Fruit fly (Drosophila melanogaster) whole organism, embryonic: ENCODE results near the gene CatB.

Experiments used
- CG10366 ChIP-seq: fragments of 200-800 bp; sonication (Bioruptor generic); IDR thresholded peaks from 2 replicates; pipeline ENCODE4 v1.3.6; 2022; ENCODE audit warnings: missing biosample characterization, missing genetic modification characterization
- CG11247 ChIP-seq: fragments of 200-800 bp; sonication (Bioruptor generic); IDR thresholded peaks from 2 replicates; pipeline ENCODE4 v1.3.6; 2022; ENCODE audit warnings: missing biosample characterization, missing genetic modification characterization
- CG12744 ChIP-seq: fragments of 200-800 bp; sonication (Bioruptor generic); optimal IDR thresholded peaks from 2 replicates; lab custom pipeline; 2016; ENCODE audit warnings: missing biosample characterization, missing genetic modification characterization
- CG13775 ChIP-seq: fragments of 200-800 bp; sonication (Bioruptor generic); optimal IDR thresholded peaks from 3 replicates; lab custom pipeline; 2017; ENCODE audit warnings: missing biosample characterization, mild to moderate bottlenecking, missing genetic modification characterization
- CG13894 ChIP-seq: fragments of 200-800 bp; sonication (Bioruptor generic); optimal IDR thresholded peaks from 3 replicates; lab custom pipeline; 2018; ENCODE audit warnings: missing biosample characterization, mild to moderate bottlenecking, missing genetic modification characterization, moderate library complexity
- CG14014 ChIP-seq: fragments of 200-800 bp; sonication (Bioruptor generic); IDR thresholded peaks from 2 replicates; pipeline ENCODE4 v1.3.6; 2022; ENCODE audit warnings: missing biosample characterization, missing genetic modification characterization
- CG15073 ChIP-seq: fragments of 200-800 bp; sonication (Bioruptor generic); optimal IDR thresholded peaks from 2 replicates; lab custom pipeline; 2016; ENCODE audit warnings: missing biosample characterization, missing genetic modification characterization
- CG16815 ChIP-seq: fragments of 200-800 bp; sonication (Bioruptor generic); optimal IDR thresholded peaks from 3 replicates; lab custom pipeline; 2017; ENCODE audit warnings: missing biosample characterization, mild to moderate bottlenecking, missing genetic modification characterization
- CG17568 ChIP-seq: fragments of 200-800 bp; sonication (Bioruptor generic); optimal IDR thresholded peaks from 2 replicates; lab custom pipeline; 2018; ENCODE audit warnings: missing biosample characterization, mild to moderate bottlenecking, missing genetic modification characterization, moderate library complexity
- CG17612 ChIP-seq: fragments of 200-800 bp; sonication (Bioruptor generic); IDR thresholded peaks from 2 replicates; pipeline ENCODE4 v1.3.6; 2022; ENCODE audit warnings: missing biosample characterization, missing genetic modification characterization
- CG18262 ChIP-seq: fragments of 200-800 bp; optimal IDR thresholded peaks from 3 replicates; lab custom pipeline; 2019; ENCODE audit warnings: missing biosample characterization, mild to moderate bottlenecking, missing genetic modification characterization, moderate library complexity
- CG1832 ChIP-seq: fragments of 200-800 bp; sonication (Bioruptor generic); optimal IDR thresholded peaks from 2 replicates; lab custom pipeline; 2017; ENCODE audit warnings: missing biosample characterization, mild to moderate bottlenecking, missing genetic modification characterization, inconsistent platforms
- CG2199 ChIP-seq: fragments of 200-800 bp; sonication (Bioruptor generic); IDR thresholded peaks from 3 replicates; pipeline ENCODE4 v1.3.6; 2022; ENCODE audit warnings: missing biosample characterization, missing genetic modification characterization
- CG3065 ChIP-seq: fragments of 200-800 bp; sonication (Bioruptor generic); optimal IDR thresholded peaks from 2 replicates; lab custom pipeline; 2016; ENCODE audit warnings: missing biosample characterization, missing genetic modification characterization
- CG32772 ChIP-seq: fragments of 200-800 bp; sonication (Bioruptor generic); IDR thresholded peaks from 2 replicates; pipeline ENCODE4 v1.3.6; 2022; ENCODE audit warnings: missing biosample characterization, missing genetic modification characterization
- CG3726 ChIP-seq: fragments of 200-800 bp; sonication (Bioruptor generic); IDR thresholded peaks from 3 replicates; pipeline ENCODE4, ENCODE4 v1.3.6; 2022; ENCODE audit warnings: missing biosample characterization, missing genetic modification characterization
- CG42726 ChIP-seq: fragments of 200-800 bp; sonication (Bioruptor generic); IDR thresholded peaks from 2 replicates; pipeline ENCODE4 v1.3.6; 2022; ENCODE audit warnings: missing biosample characterization, missing genetic modification characterization; ENCODE audit not compliant: partially characterized antibody
- CG6272 ChIP-seq: fragments of 200-800 bp; sonication (Bioruptor generic); IDR thresholded peaks from 2 replicates; pipeline ENCODE4 v1.3.6; 2022; ENCODE audit warnings: missing biosample characterization, missing genetic modification characterization
- CG7556 ChIP-seq: fragments of 200-800 bp; sonication (Bioruptor generic); optimal IDR thresholded peaks from 2 replicates; lab custom pipeline; 2017; ENCODE audit warnings: missing biosample characterization, mild to moderate bottlenecking, missing genetic modification characterization
- CG7745 ChIP-seq: fragments of 200-800 bp; sonication (Bioruptor generic); optimal IDR thresholded peaks from 2 replicates; lab custom pipeline; 2018; ENCODE audit warnings: missing biosample characterization, mild to moderate bottlenecking, missing genetic modification characterization, moderate library complexity
- CG7786 ChIP-seq: fragments of 200-800 bp; sonication (Bioruptor generic); optimal IDR thresholded peaks from 2 replicates; lab custom pipeline; 2016; ENCODE audit warnings: missing biosample characterization, missing genetic modification characterization
- CG7963 ChIP-seq: fragments of 200-800 bp; sonication (Bioruptor generic); IDR thresholded peaks from 3 replicates; pipeline ENCODE4 v1.3.6; 2022; ENCODE audit warnings: missing biosample characterization, missing genetic modification characterization; ENCODE audit not compliant: partially characterized antibody
- CG7987 ChIP-seq: fragments of 200-800 bp; sonication (Bioruptor generic); optimal IDR thresholded peaks from 2 replicates; lab custom pipeline; 2018; ENCODE audit warnings: missing biosample characterization, mild to moderate bottlenecking, missing genetic modification characterization, moderate library complexity
- Dbx ChIP-seq: fragments of 200-800 bp; sonication (Bioruptor generic); IDR thresholded peaks from 3 replicates; pipeline ENCODE4 v1.3.6; 2022; ENCODE audit warnings: missing biosample characterization, missing genetic modification characterization
- Dfd ChIP-seq, 2 experiments: fragments of >200 bp; optimal IDR thresholded peaks; 2 replicates each; lab custom pipeline; 2017; ENCODE audit warnings: missing biosample characterization in 2 of 2, missing genetic modification characterization in 2 of 2
- ERR ChIP-seq: fragments of 200-800 bp; sonication (Bioruptor generic); optimal IDR thresholded peaks from 2 replicates; lab custom pipeline; 2016; ENCODE audit warnings: missing biosample characterization, missing genetic modification characterization
- Eip74EF ChIP-seq, 2 experiments: fragments of 200-800 bp in 1 of 2; fragments of >200 bp in 1 of 2; sonication (Bioruptor generic) in 1 of 2; optimal IDR thresholded peaks; 2 replicates each; lab custom pipeline; 2017 to 2019; ENCODE audit warnings: missing biosample characterization in 2 of 2, missing genetic modification characterization in 2 of 2, mild to moderate bottlenecking in 1 of 2, moderate library complexity in 1 of 2
- GATAe ChIP-seq: fragments of 200-800 bp; sonication (Bioruptor generic); conservative IDR thresholded peaks from 2 replicates; pipeline ENCODE4 v1.3.6; 2022; ENCODE audit warnings: missing biosample characterization, missing genetic modification characterization
- Hey ChIP-seq: fragments of 200-800 bp; sonication (Bioruptor generic); optimal IDR thresholded peaks from 3 replicates; lab custom pipeline; 2018; ENCODE audit warnings: missing biosample characterization, mild to moderate bottlenecking, missing genetic modification characterization
- Hr39 ChIP-seq: fragments of >200 bp; optimal IDR thresholded peaks from 2 replicates; lab custom pipeline; 2017
- Hr51 ChIP-seq, 2 experiments: fragments of 200-800 bp; sonication (Bioruptor generic); optimal IDR thresholded peaks; 2 replicates in 1 of 2; 3 replicates in 1 of 2; lab custom pipeline; 2016 to 2018; ENCODE audit warnings: missing biosample characterization in 2 of 2, missing genetic modification characterization in 2 of 2, mild to moderate bottlenecking in 1 of 2, moderate library complexity in 1 of 2
- Max ChIP-seq: fragments of 200-800 bp; sonication (Bioruptor generic); optimal IDR thresholded peaks from 2 replicates; lab custom pipeline; 2016; ENCODE audit warnings: missing biosample characterization, mild to moderate bottlenecking, missing genetic modification characterization
- NK7.1 ChIP-seq: fragments of 200-800 bp; sonication (Bioruptor generic); optimal IDR thresholded peaks from 3 replicates; lab custom pipeline; 2016; ENCODE audit warnings: missing biosample characterization, missing genetic modification characterization
- PHDP ChIP-seq: fragments of 200-800 bp; sonication (Bioruptor generic); optimal IDR thresholded peaks from 3 replicates; lab custom pipeline; 2018; ENCODE audit warnings: missing biosample characterization, mild to moderate bottlenecking, missing genetic modification characterization, moderate library complexity
- Pdp1 ChIP-seq, 2 experiments: fragments of 200-800 bp; sonication (Bioruptor generic); optimal IDR thresholded peaks; 3 replicates each; lab custom pipeline; 2016; ENCODE audit warnings: missing biosample characterization in 2 of 2, missing genetic modification characterization in 2 of 2, mild to moderate bottlenecking in 1 of 2, moderate library complexity in 1 of 2
- Sin3A ChIP-seq: fragments of >200 bp; optimal IDR thresholded peaks from 2 replicates; lab custom pipeline; 2018
- TFAM ChIP-seq: fragments of 200-800 bp; sonication (Bioruptor generic); optimal IDR thresholded peaks from 2 replicates; lab custom pipeline; 2017; ENCODE audit warnings: missing biosample characterization, missing genetic modification characterization, inconsistent platforms
- aop ChIP-seq: fragments of 200-800 bp; sonication (Bioruptor generic); IDR thresholded peaks from 2 replicates; pipeline ENCODE4 v1.3.6; 2022; ENCODE audit warnings: missing biosample characterization, missing genetic modification characterization
- bowl ChIP-seq: fragments of 200-800 bp; sonication (Bioruptor generic); IDR thresholded peaks from 2 replicates; pipeline ENCODE4 v1.3.6; 2022; ENCODE audit warnings: missing biosample characterization, missing genetic modification characterization
- cas ChIP-seq: fragments of 200-800 bp; sonication (Bioruptor generic); IDR thresholded peaks from 2 replicates; pipeline ENCODE4 v1.3.6; 2022; ENCODE audit warnings: missing biosample characterization, missing genetic modification characterization
- ewg ChIP-seq: fragments of 200-800 bp; sonication (Bioruptor generic); optimal IDR thresholded peaks from 3 replicates; lab custom pipeline; 2017; ENCODE audit warnings: mild to moderate bottlenecking, missing biosample characterization, missing genetic modification reagents, missing genetic modification characterization
- fru ChIP-seq: fragments of >200 bp; optimal IDR thresholded peaks from 2 replicates; lab custom pipeline; 2017
- ham ChIP-seq: fragments of 200-800 bp; sonication (Bioruptor generic); IDR thresholded peaks from 2 replicates; pipeline ENCODE4 v1.3.6; 2022; ENCODE audit warnings: missing biosample characterization, missing genetic modification characterization
- inv ChIP-seq: fragments of 200-800 bp; sonication (Bioruptor generic); IDR thresholded peaks from 2 replicates; pipeline ENCODE4 v1.3.6; 2022; ENCODE audit warnings: missing biosample characterization, missing genetic modification characterization; ENCODE audit not compliant: partially characterized antibody
- jigr1 ChIP-seq: fragments of 200-800 bp; sonication (Bioruptor generic); IDR thresholded peaks from 3 replicates; pipeline ENCODE4 v1.3.6; 2022; ENCODE audit warnings: missing biosample characterization, missing genetic modification characterization
- kni ChIP-seq: fragments of 200-800 bp; sonication (Bioruptor generic); optimal IDR thresholded peaks from 3 replicates; lab custom pipeline; 2017; ENCODE audit warnings: mild to moderate bottlenecking, missing biosample characterization, missing genetic modification reagents, missing genetic modification characterization
- row ChIP-seq: fragments of 200-800 bp; sonication (Bioruptor generic); IDR thresholded peaks from 3 replicates; pipeline ENCODE4 v1.3.6; 2022; ENCODE audit warnings: missing biosample characterization, missing genetic modification characterization
- slbo ChIP-seq: fragments of 200-800 bp; sonication (Bioruptor generic); IDR thresholded peaks from 2 replicates; pipeline ENCODE4 v1.3.6; 2022; ENCODE audit warnings: missing biosample characterization, missing genetic modification characterization
- sna ChIP-seq: fragments of 200-800 bp; sonication (Bioruptor generic); IDR thresholded peaks from 2 replicates; pipeline ENCODE4 v1.3.6; 2022; ENCODE audit warnings: missing biosample characterization, missing genetic modification characterization; ENCODE audit not compliant: partially characterized antibody
- vnd ChIP-seq: fragments of 200-800 bp; sonication (Bioruptor generic); IDR thresholded peaks from 3 replicates; pipeline ENCODE4 v1.3.6; 2022; ENCODE audit warnings: missing biosample characterization, missing genetic modification characterization; ENCODE audit not compliant: partially characterized antibody
- yki ChIP-seq: fragments of >200 bp; optimal IDR thresholded peaks from 3 replicates; lab custom pipeline; 2018
- zf30C ChIP-seq: fragments of 200-800 bp; sonication (Bioruptor generic); optimal IDR thresholded peaks from 3 replicates; lab custom pipeline; 2018; ENCODE audit warnings: missing biosample characterization, mild to moderate bottlenecking, missing genetic modification characterization

The CatB gene

dm6 chr2L:8735572-8735996, 30.2 kb downstream of the CatB start (continued):
- no peak for TF ChIP-seq CG3726 (GFP tag; lab: Robert Waterston, UW)
- TF ChIP-seq CG7745 (tag; lab: Kevin White, UChicago) = no peak
- TF ChIP-seq CG17612 (GFP tag; lab: Robert Waterston, UW) = no peak
- TF ChIP-seq CG32772 (GFP tag; lab: Robert Waterston, UW) = no peak
- TF ChIP-seq cas (GFP tag; lab: Robert Waterston, UW) = no peak
- TF ChIP-seq CG1832 = no peak
- TF ChIP-seq yki (lab: Kevin White, UChicago) = peak; percentile 31
- TF ChIP-seq GATAe (GFP tag; lab: Robert Waterston, UW) = no peak
- no peak for TF ChIP-seq zf30C (GFP tag; lab: Kevin White, UChicago)
- TF ChIP-seq CG7963 (GFP tag; lab: Robert Waterston, UW) = no peak
- peak; percentile 44; the same call in 1 of the 2 replicates for TF ChIP-seq CG14014 (GFP tag; lab: Robert Waterston, UW)
- no peak for TF ChIP-seq Max
- peak; percentile 70 for TF ChIP-seq CG7987 (GFP tag; lab: Kevin White, UChicago)
- peak; percentile 91; the same call in 1 of the 3 replicates for TF ChIP-seq CG2199
- no peak for TF ChIP-seq Hr39
- no peak for TF ChIP-seq CG7556 (GFP tag; lab: Kevin White, UChicago)
- TF ChIP-seq CG10366 (GFP tag; lab: Robert Waterston, UW) = no peak
- no peak for TF ChIP-seq CG13775 (GFP tag; lab: Kevin White, UChicago)
- TF ChIP-seq CG15073 (GFP tag; lab: Kevin White, UChicago) = no peak
- TF ChIP-seq CG12744 (GFP tag; lab: Kevin White, UChicago) = no peak
- TF ChIP-seq CG17568 (GFP tag; lab: Kevin White, UChicago) = no peak
- TF ChIP-seq CG7786 (GFP tag; lab: Kevin White, UChicago) = no peak
- peak; percentile 69 for TF ChIP-seq CG42726
- TF ChIP-seq fru = no peak
- TF ChIP-seq bowl (GFP tag; lab: Robert Waterston, UW) = peak; percentile 62; the same call in 1 of the 2 replicates
- TF ChIP-seq CG6272 (GFP tag; lab: Robert Waterston, UW) = no peak
- TF ChIP-seq kni = peak; percentile 1
- no peak for TF ChIP-seq jigr1
- TF ChIP-seq CG11247 (GFP tag; lab: Robert Waterston, UW) = no peak
- TF ChIP-seq vnd (GFP tag; lab: Robert Waterston, UW) = no peak
- TF ChIP-seq NK7.1 (GFP tag; lab: Kevin White, UChicago) = no peak
- no peak for TF ChIP-seq ewg (GFP tag; lab: Kevin White, UChicago)
- peak; percentile 41 for TF ChIP-seq PHDP
- TF ChIP-seq slbo (GFP tag; lab: Robert Waterston, UW) = peak; percentile 52
- peak in 1 of 2 experiments; percentile 71 for TF ChIP-seq Eip74EF (GFP tag; optimal IDR thresholded peaks at IDR 0.05; lab: Kevin White, UChicago)
- TF ChIP-seq Hey (tag; lab: Kevin White, UChicago) = peak; percentile 52
- peak; percentile 38; the same call in 1 of the 3 replicates for TF ChIP-seq row (GFP tag; lab: Robert Waterston, UW)
- no peak for TF ChIP-seq TFAM (GFP tag; lab: Kevin White, UChicago)
- TF ChIP-seq ERR (GFP tag; lab: Kevin White, UChicago) = peak; percentile 59
- TF ChIP-seq CG3065 = no peak
- TF ChIP-seq Sin3A (lab: Kevin White, UChicago) = no peak
- TF ChIP-seq CG18262 (tag; lab: Kevin White, UChicago) = no peak
- no peak for TF ChIP-seq CG16815
- no peak for TF ChIP-seq ham (GFP tag; lab: Robert Waterston, UW)
- peak in 1 of 2 experiments; percentile 3 for TF ChIP-seq Hr51 (GFP tag; optimal IDR thresholded peaks at IDR 0.05; lab: Kevin White, UChicago)
- TF ChIP-seq Pdp1 (GFP tag; optimal IDR thresholded peaks at IDR 0.05; lab: Kevin White, UChicago) = peak; percentile 1 to 63
- TF ChIP-seq aop = peak; percentile 19; the same call in 1 of the 2 replicates
- no peak for TF ChIP-seq Dfd (GFP tag; optimal IDR thresholded peaks at IDR 0.05; lab: Kevin White, UChicago)
- peak; percentile 74; the same call in 2 of the 3 replicates for TF ChIP-seq Dbx (GFP tag; lab: Robert Waterston, UW)
- TF ChIP-seq inv (GFP tag; lab: Robert Waterston, UW) = no peak; the same call in 1 of the 2 replicates
- peak; percentile 47; the same call in 1 of the 2 replicates for TF ChIP-seq sna (GFP tag; lab: Robert Waterston, UW)
- TF ChIP-seq CG13894 (tag; lab: Kevin White, UChicago) = peak; percentile 80
